Worm (Caenorhabditis elegans) whole organism, L4/young adult: Measurements from ENCODE around the gene pzf-1.

Experiments used
- W03F9.2 ChIP-seq: fragments of 150-350 bp; optimal IDR thresholded peaks from 2 replicates; lab custom pipeline; 2014; ENCODE audit warnings: missing biosample characterization, missing genetic modification characterization
- dao-5 ChIP-seq: sonication (generic microtip); optimal IDR thresholded peaks from 2 replicates; lab custom pipeline; 2016; ENCODE audit warnings: missing genotype, missing genetic modification characterization, moderate library complexity, missing compliant biosample characterization
- him-1 ChIP-seq: sonication (generic microtip); optimal IDR thresholded peaks from 2 replicates; lab custom pipeline; 2016; ENCODE audit warnings: missing genotype, missing genetic modification reagents, missing genetic modification characterization, missing compliant biosample characterization

DNA sequence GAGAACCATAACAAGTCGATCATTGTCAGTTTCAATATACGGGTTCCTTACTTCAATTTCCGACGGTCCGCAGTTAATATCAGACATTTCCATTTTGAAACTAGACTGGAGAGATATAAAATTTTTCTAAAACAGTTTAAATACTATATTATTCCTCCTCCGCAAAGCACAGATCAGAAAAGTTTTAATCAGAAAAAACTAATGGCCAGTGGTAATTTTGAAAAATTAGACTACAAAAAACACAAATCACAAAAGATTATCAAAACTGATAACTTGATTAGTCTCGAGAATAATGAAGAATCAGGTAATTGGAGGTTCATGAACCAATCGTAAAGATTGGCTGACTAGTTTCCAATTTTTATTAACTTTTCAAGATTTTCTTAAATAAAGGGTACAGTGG, 42.3 kb downstream of the pzf-1 start, which contains the start of gene T06C12.9:
- TF ChIP-seq him-1 (tag; lab: Kevin White, UChicago), result no peak
- no peak for TF ChIP-seq dao-5
- TF ChIP-seq W03F9.2 (tag; lab: Kevin White, UChicago), result no peak
